Fruit fly (Drosophila melanogaster) whole organism, wandering third instar larva: Measurements from ENCODE around the gene sgl.

Source experiments
- CG32264 ChIP-seq: fragments of 200-800 bp; sonication (Bioruptor generic); optimal IDR thresholded peaks from 2 replicates; lab custom pipeline; 2016; ENCODE audit warnings: missing biosample characterization, missing genetic modification characterization
- CG9705 ChIP-seq: fragments of 200-800 bp; sonication (Bioruptor generic); optimal IDR thresholded peaks from 2 replicates; lab custom pipeline; 2018; ENCODE audit warnings: missing biosample characterization, mild to moderate bottlenecking, missing genetic modification characterization
- Dfd ChIP-seq: fragments of >200 bp; optimal IDR thresholded peaks from 2 replicates; lab custom pipeline; 2017; ENCODE audit warnings: missing biosample characterization, missing genetic modification characterization
- GATAd ChIP-seq: sonication (Bioruptor generic); optimal IDR thresholded peaks from 2 replicates; lab custom pipeline; 2016; ENCODE audit warnings: missing biosample characterization, missing genetic modification characterization
- HLH106 ChIP-seq: fragments of 200-800 bp; optimal IDR thresholded peaks from 3 replicates; lab custom pipeline; 2019; ENCODE audit warnings: missing biosample characterization, mild to moderate bottlenecking, missing genetic modification characterization, moderate library complexity
- Hnf4 ChIP-seq: fragments of 200-800 bp; sonication (Bioruptor generic); optimal IDR thresholded peaks from 2 replicates; lab custom pipeline; 2016; ENCODE audit warnings: missing biosample characterization, mild to moderate bottlenecking, missing genetic modification characterization
- Hr78 ChIP-seq: fragments of >200 bp; optimal IDR thresholded peaks from 2 replicates; lab custom pipeline; 2017; ENCODE audit warnings: missing biosample characterization, missing genetic modification characterization
- Hr83 ChIP-seq: fragments of 200-300 bp; sonication (Bioruptor generic); optimal IDR thresholded peaks from 2 replicates; lab custom pipeline; 2016; ENCODE audit warnings: missing biosample characterization, mild to moderate bottlenecking, missing genetic modification characterization, moderate library complexity; ENCODE audit not compliant: poor library complexity, severe bottlenecking
- Jra ChIP-seq: sonication (Bioruptor generic); optimal IDR thresholded peaks from 2 replicates; lab custom pipeline; 2016; ENCODE audit warnings: missing biosample characterization, missing genetic modification characterization
- Mio ChIP-seq: sonication (Bioruptor generic); optimal IDR thresholded peaks from 2 replicates; lab custom pipeline; 2016; ENCODE audit warnings: missing biosample characterization, missing genetic modification characterization
- Myc ChIP-seq: fragments of >200 bp; optimal IDR thresholded peaks from 2 replicates; lab custom pipeline; 2017
- N ChIP-seq: fragments of >200 bp; optimal IDR thresholded peaks from 2 replicates; lab custom pipeline; 2018; ENCODE audit warnings: missing biosample characterization, missing external identifiers, missing genetic modification characterization
- OdsH ChIP-seq: fragments of 200-800 bp; sonication (Bioruptor generic); optimal IDR thresholded peaks from 2 replicates; lab custom pipeline; 2016; ENCODE audit warnings: missing biosample characterization, mild to moderate bottlenecking, missing genetic modification characterization
- Sp1 ChIP-seq: fragments of 200-800 bp; sonication (Bioruptor generic); optimal IDR thresholded peaks from 3 replicates; lab custom pipeline; 2019; ENCODE audit warnings: missing biosample characterization, mild to moderate bottlenecking, missing genetic modification characterization, moderate library complexity
- br ChIP-seq: fragments of 200-800 bp; sonication (Bioruptor generic); optimal IDR thresholded peaks from 2 replicates; lab custom pipeline; 2016; ENCODE audit warnings: missing biosample characterization, missing genetic modification characterization
- brk ChIP-seq: fragments of 200-800 bp; sonication (Bioruptor generic); optimal IDR thresholded peaks from 2 replicates; lab custom pipeline; 2016; ENCODE audit warnings: missing biosample characterization, mild to moderate bottlenecking, missing genetic modification characterization
- dl ChIP-seq, 2 experiments: fragments of 175-275, 200-275 bp in 1 of 2; fragments of 200-275 bp in 1 of 2; sonication (Bioruptor generic); optimal IDR thresholded peaks; lab custom pipeline; 2018; ENCODE audit warnings: mild to moderate bottlenecking in 2 of 2, missing biosample characterization in 2 of 2, missing genetic modification characterization in 2 of 2, moderate library complexity in 2 of 2; ENCODE audit not compliant: partially characterized antibody in 2 of 2, insufficient read depth in 1 of 2
- dmrt93B ChIP-seq: fragments of 200-800 bp; sonication (Bioruptor generic); optimal IDR thresholded peaks from 2 replicates; lab custom pipeline; 2018; ENCODE audit warnings: missing biosample characterization, mild to moderate bottlenecking, missing genetic modification characterization
- dsf ChIP-seq: sonication (Bioruptor generic); optimal IDR thresholded peaks from 2 replicates; lab custom pipeline; 2016; ENCODE audit warnings: missing biosample characterization, missing genetic modification characterization, borderline replicate concordance
- ey ChIP-seq: fragments of 200-800 bp; sonication (Bioruptor generic); optimal IDR thresholded peaks from 2 replicates; lab custom pipeline; 2016; ENCODE audit warnings: missing biosample characterization, missing genetic modification characterization
- foxo ChIP-seq, 2 experiments: fragments of 200-800 bp; sonication (Bioruptor generic); optimal IDR thresholded peaks; 2 replicates in 1 of 2; 3 replicates in 1 of 2; lab custom pipeline; 2016 to 2017; ENCODE audit warnings: missing biosample characterization in 2 of 2, missing genetic modification characterization in 2 of 2
- fru ChIP-seq: fragments of 200-800 bp; sonication (Bioruptor generic); optimal IDR thresholded peaks from 3 replicates; lab custom pipeline; 2016; ENCODE audit warnings: missing biosample characterization, mild to moderate bottlenecking, missing genetic modification characterization
- h ChIP-seq: fragments of 200-800 bp; sonication (Bioruptor generic); optimal IDR thresholded peaks from 3 replicates; lab custom pipeline; 2016; ENCODE audit warnings: missing biosample characterization, mild to moderate bottlenecking, missing genetic modification characterization
- jim ChIP-seq: fragments of 175-275, 200-325 bp; sonication (Bioruptor generic); optimal IDR thresholded peaks from 2 replicates; lab custom pipeline; 2016; ENCODE audit warnings: missing biosample characterization, mild to moderate bottlenecking, missing genetic modification characterization
- lola ChIP-seq: fragments of >200 bp; optimal IDR thresholded peaks from 2 replicates; lab custom pipeline; 2017; ENCODE audit warnings: missing biosample characterization, missing genetic modification characterization
- pan ChIP-seq: fragments of >200 bp; optimal IDR thresholded peaks from 2 replicates; lab custom pipeline; 2017
- psq ChIP-seq: fragments of 200-800 bp; sonication (Bioruptor generic); optimal IDR thresholded peaks from 3 replicates; lab custom pipeline; 2017; ENCODE audit warnings: missing biosample characterization, mild to moderate bottlenecking, missing genetic modification characterization, moderate library complexity
- rgr ChIP-seq: fragments of 200-800 bp; sonication (Bioruptor generic); optimal IDR thresholded peaks from 3 replicates; lab custom pipeline; 2016; ENCODE audit warnings: missing biosample characterization, mild to moderate bottlenecking, missing genetic modification characterization
- sage ChIP-seq: fragments of 200-800 bp; sonication (Bioruptor generic); optimal IDR thresholded peaks from 2 replicates; lab custom pipeline; 2016; ENCODE audit warnings: missing biosample characterization, mild to moderate bottlenecking, missing genetic modification characterization
- sv ChIP-seq: fragments of 200-800 bp; sonication (Bioruptor generic); optimal IDR thresholded peaks from 3 replicates; lab custom pipeline; 2016; ENCODE audit warnings: missing biosample characterization, missing genetic modification characterization
- tai ChIP-seq: sonication (Bioruptor generic); optimal IDR thresholded peaks from 2 replicates; lab custom pipeline; 2016; ENCODE audit warnings: missing biosample characterization, missing genetic modification characterization
- usp ChIP-seq: fragments of >200 bp; optimal IDR thresholded peaks from 2 replicates; lab custom pipeline; 2017; ENCODE audit warnings: missing biosample characterization, missing genetic modification characterization
- woc ChIP-seq: sonication (Bioruptor generic); optimal IDR thresholded peaks from 2 replicates; lab custom pipeline; 2016; ENCODE audit warnings: missing biosample characterization, mild to moderate bottlenecking, missing genetic modification characterization

Gene sgl

dm6 chr3L:6975875-6976274 lies 11.3 kb upstream of the sgl start:
- TF ChIP-seq Hr83 (GFP tag; lab: Kevin White, UChicago) (no peak), dsf (GFP tag; lab: Kevin White, UChicago) (no peak), ey (GFP tag; lab: Kevin White, UChicago) (no peak), fru (GFP tag; lab: Kevin White, UChicago) (no peak), sv (GFP tag; lab: Kevin White, UChicago) (no peak), OdsH (GFP tag; lab: Kevin White, UChicago) (no peak), jim (GFP tag; lab: Kevin White, UChicago) (no peak), woc (GFP tag; lab: Kevin White, UChicago) (no peak), tai (GFP tag; lab: Kevin White, UChicago) (no peak), dmrt93B (GFP tag; lab: Kevin White, UChicago) (no peak), lola (no peak), Dfd (GFP tag; lab: Kevin White, UChicago) (no peak), brk (GFP tag; lab: Kevin White, UChicago) (no peak), rgr (GFP tag; lab: Kevin White, UChicago) (no peak), usp (no peak)

- TF ChIP-seq ey (GFP tag; lab: Kevin White, UChicago) (no peak), Sp1 (GFP tag; lab: Kevin White, UChicago) (no peak), OdsH (GFP tag; lab: Kevin White, UChicago) (no peak), Mio (GFP tag; lab: Kevin White, UChicago) (no peak), usp (no peak), CG9705 (GFP tag; lab: Kevin White, UChicago) (no peak), dl (GFP tag; optimal IDR thresholded peaks at IDR 0.05; lab: Kevin White, UChicago; ENCODE audit: insufficient read depth in 1 of 2, partially characterized antibody in 2 of 2) (no peak)
Observed at dm6 chr3L:6972367-6972766, 7.8 kb upstream of the sgl start, which contains the start of gene CG10063. TSS of gene CG10063 (minus strand) at chr3L:6972467.

dm6 chr3L:6971298-6971697 lies 6.7 kb upstream of the sgl start:
- TF ChIP-seq usp = no peak
- TF ChIP-seq CG9705 (GFP tag; lab: Kevin White, UChicago) = no peak
- no peak for TF ChIP-seq GATAd (GFP tag; lab: Kevin White, UChicago)
- no peak for TF ChIP-seq Mio (GFP tag; lab: Kevin White, UChicago)
- no peak for TF ChIP-seq Jra (GFP tag; lab: Kevin White, UChicago)
- TF ChIP-seq br (GFP tag; lab: Kevin White, UChicago) = no peak
- no peak for TF ChIP-seq sage (GFP tag; lab: Kevin White, UChicago)
- TF ChIP-seq Myc (lab: Kevin White, UChicago) = no peak
- no peak for TF ChIP-seq CG32264
- no peak for TF ChIP-seq Hnf4 (GFP tag; lab: Kevin White, UChicago)
- TF ChIP-seq pan (lab: Kevin White, UChicago) = no peak
- TF ChIP-seq woc (GFP tag; lab: Kevin White, UChicago) = no peak
- no peak for TF ChIP-seq Sp1 (GFP tag; lab: Kevin White, UChicago)
- no peak for TF ChIP-seq OdsH (GFP tag; lab: Kevin White, UChicago)

- TF ChIP-seq psq (GFP tag; lab: Kevin White, UChicago) = peak; percentile 74
- peak in 1 of 2 experiments; percentile 44 for TF ChIP-seq foxo (GFP tag; optimal IDR thresholded peaks at IDR 0.05; lab: Kevin White, UChicago)
- peak; percentile 40 for TF ChIP-seq HLH106 (tag; lab: Kevin White, UChicago)
- TF ChIP-seq Sp1 (GFP tag; lab: Kevin White, UChicago) = peak; percentile 53
- TF ChIP-seq woc (GFP tag; lab: Kevin White, UChicago) = peak; percentile 65
- no peak for TF ChIP-seq dsf (GFP tag; lab: Kevin White, UChicago)
- peak; percentile 22 for TF ChIP-seq ey (GFP tag; lab: Kevin White, UChicago)
- peak; percentile 15 for TF ChIP-seq sv (GFP tag; lab: Kevin White, UChicago)
- peak; percentile 96 for TF ChIP-seq Myc (lab: Kevin White, UChicago)
- TF ChIP-seq h (GFP tag; lab: Kevin White, UChicago) = peak; percentile 6
- TF ChIP-seq rgr (GFP tag; lab: Kevin White, UChicago) = peak; percentile 40
- no peak for TF ChIP-seq N (GFP tag; lab: Kevin White, UChicago)
- no peak for TF ChIP-seq Mio (GFP tag; lab: Kevin White, UChicago)
- TF ChIP-seq Hr78 = no peak
- TF ChIP-seq OdsH (GFP tag; lab: Kevin White, UChicago) = peak; percentile 39
- TF ChIP-seq dmrt93B (GFP tag; lab: Kevin White, UChicago) = peak; percentile 10
Observed at dm6 chr3L:6968961-6969814, 4.6 kb upstream of the sgl start, which contains the start of the genes Mis12 and CG9953. TSS of gene Mis12 (minus strand) at chr3L:6969048. TSS of gene CG9953 (plus strand) at chr3L:6969658.
